Fruit fly (Drosophila melanogaster) S2 (cell line): ENCODE results near the gene hth.

Experiments
- CG8478 ChIP-seq: fragments of >200 bp; optimal IDR thresholded peaks from 2 replicates; lab custom pipeline; 2018
- CTCF ChIP-seq, 2 experiments: fragments of >200 bp; optimal IDR thresholded peaks; 2 replicates each; lab custom pipeline; 2018

DNA sequence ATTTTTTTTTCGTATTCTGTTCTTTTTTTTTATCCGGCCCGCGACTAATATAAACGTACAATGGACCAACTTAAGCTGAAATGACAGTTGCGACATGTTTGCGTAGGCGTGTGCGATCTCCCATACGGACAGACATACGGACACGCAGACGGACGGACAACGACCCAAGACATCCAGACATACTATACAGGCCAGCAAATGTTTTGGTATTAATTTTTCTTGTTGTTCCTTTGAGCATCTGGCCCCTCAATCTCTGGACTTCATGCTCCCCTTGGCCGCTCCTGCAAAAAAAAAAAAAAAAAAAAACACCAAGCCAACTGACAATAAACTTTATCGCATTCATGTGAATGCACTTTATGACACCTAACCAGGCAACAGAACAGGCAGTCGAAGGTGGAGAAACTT is 99.8 kb downstream of the hth start:
- TF ChIP-seq CTCF (optimal IDR thresholded peaks at IDR 0.05; lab: Kevin White, UChicago) (no peak), CG8478 (lab: Kevin White, UChicago) (no peak)
